Fruit fly (Drosophila melanogaster) whole organism, pupa: Measurements from ENCODE around the gene CG18048.

Source experiments
- CG10348 ChIP-seq: fragments of 200-800 bp; sonication (Bioruptor generic); IDR thresholded peaks from 2 replicates; pipeline ENCODE4 v1.3.6; 2022; ENCODE audit warnings: missing biosample characterization, missing genetic modification characterization
- CG8301 ChIP-seq: fragments of 200-800 bp; sonication (Bioruptor generic); optimal IDR thresholded peaks from 2 replicates; lab custom pipeline; 2018; ENCODE audit warnings: missing biosample characterization, mild to moderate bottlenecking, missing genetic modification characterization
- gl ChIP-seq: fragments of 200-800 bp; sonication (Bioruptor generic); optimal IDR thresholded peaks from 2 replicates; lab custom pipeline; 2018; ENCODE audit warnings: missing biosample characterization, mild to moderate bottlenecking, missing genetic modification characterization

DNA sequence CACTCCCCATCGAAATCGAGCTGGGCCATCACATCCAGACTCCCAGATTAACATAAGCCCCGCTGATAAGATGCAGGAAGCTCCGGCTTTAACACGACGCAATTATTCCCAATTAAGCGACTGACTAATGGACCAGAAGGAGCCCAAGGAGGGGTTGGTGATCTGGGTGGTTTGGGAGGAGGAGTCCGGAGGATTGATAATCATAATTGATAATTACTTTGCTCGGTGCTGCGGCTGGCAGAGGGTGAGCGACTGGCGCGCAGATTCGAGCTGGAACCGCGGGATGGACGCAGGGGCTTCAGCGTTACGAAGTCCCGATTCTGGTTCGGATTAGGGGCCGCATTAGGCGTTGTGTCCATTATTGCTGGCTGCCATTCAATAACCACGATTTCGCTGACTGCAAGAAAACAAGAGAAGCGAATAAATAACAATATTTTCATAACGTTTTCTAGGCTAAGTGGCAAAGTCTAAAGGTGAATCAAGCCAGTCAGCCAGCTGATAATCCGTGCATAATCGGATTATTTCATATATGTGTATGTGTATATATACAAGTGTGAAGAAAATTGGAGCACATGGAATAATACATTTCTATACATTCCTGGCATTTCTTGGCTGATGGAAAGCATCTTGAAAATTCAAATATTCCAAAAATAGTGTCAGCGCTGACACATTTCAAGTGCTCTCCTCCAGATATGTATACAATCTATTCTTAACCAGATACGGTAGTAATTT, 47.8 kb downstream of the CG18048 start:
- TF ChIP-seq CG10348 (GFP tag; lab: Robert Waterston, UW) (no peak), gl (no peak), CG8301 (tag; lab: Kevin White, UChicago) (no peak)
